Worm (Caenorhabditis elegans) whole organism, L4 larva: ENCODE measurements around the gene T23F11.6.

ENCODE experiments used
- gei-8 ChIP-seq: fragments of 200-800 bp; sonication (Bioruptor generic); optimal IDR thresholded peaks from 2 replicates; lab custom pipeline; 2018; ENCODE audit warnings: mild to moderate bottlenecking, missing genetic modification characterization, missing compliant biosample characterization
- hlh-30 ChIP-seq: sonication (generic microtip); optimal IDR thresholded peaks from 2 replicates; lab custom pipeline; 2017; ENCODE audit warnings: antibody characterized with exemption, mild to moderate bottlenecking, missing genetic modification characterization, missing compliant biosample characterization; ENCODE audit not compliant: insufficient read depth
- lir-3 ChIP-seq: sonication (generic microtip); optimal IDR thresholded peaks from 2 replicates; lab custom pipeline; 2016; ENCODE audit warnings: mild to moderate bottlenecking, missing genetic modification characterization, missing compliant biosample characterization
- mdl-1 ChIP-seq, 2 experiments: fragments of 150-350 bp in 1 of 2; sonication (generic microtip) in 1 of 2; optimal IDR thresholded peaks; 2 replicates each; lab custom pipeline; 2014 to 2017; ENCODE audit warnings: missing biosample characterization in 2 of 2, missing genetic modification characterization in 2 of 2
- nhr-77 ChIP-seq: fragments of 150-350 bp; optimal IDR thresholded peaks from 2 replicates; lab custom pipeline; 2014; ENCODE audit warnings: missing biosample characterization, missing genetic modification characterization
- skn-1 ChIP-seq: fragments of 150-350 bp; optimal IDR thresholded peaks from 2 replicates; lab custom pipeline; 2014; ENCODE audit warnings: missing biosample characterization, missing genetic modification characterization
- vab-7 ChIP-seq: fragments of 200-800 bp; sonication (Bioruptor generic); IDR thresholded peaks from 2 replicates; pipeline ENCODE4 v1.3.6; 2022; ENCODE audit warnings: missing genetic modification reagents, missing genetic modification characterization, missing compliant biosample characterization
- zag-1 ChIP-seq: fragments of 150-350 bp; optimal IDR thresholded peaks from 2 replicates; lab custom pipeline; 2014; ENCODE audit warnings: missing biosample characterization, missing genetic modification characterization

DNA sequence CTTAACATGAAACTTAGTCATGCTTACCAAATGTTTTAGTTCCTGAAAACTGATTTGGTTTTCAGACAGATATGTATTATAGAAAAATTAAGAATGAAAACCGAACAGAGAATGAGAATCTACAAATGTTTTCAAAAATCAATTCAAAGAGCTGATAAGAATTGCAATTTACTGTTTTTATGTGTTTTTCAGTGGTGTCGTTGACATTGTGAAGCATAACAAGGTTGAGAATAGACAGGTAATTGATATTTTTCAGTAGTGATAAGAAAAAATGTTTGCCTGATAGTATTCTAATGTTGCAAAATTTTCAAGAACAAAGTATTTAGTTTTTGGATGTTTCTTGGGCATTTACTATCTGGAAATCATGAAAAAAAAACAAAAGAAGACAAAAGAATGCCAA is 4.5 kb downstream of the T23F11.6 start, which contains the start of gene pfas-1:
- TF ChIP-seq zag-1 (tag; lab: Kevin White, UChicago) (no peak), gei-8 (no peak), nhr-77 (tag; lab: Kevin White, UChicago) (no peak), vab-7 (GFP tag; lab: Robert Waterston, UW) (no peak), skn-1 (tag; lab: Kevin White, UChicago) (no peak), mdl-1 (tag; optimal IDR thresholded peaks at IDR 0.05; lab: Kevin White, UChicago) (no peak), hlh-30 (no peak), lir-3 (no peak)
